Fruit fly (Drosophila melanogaster): ENCODE measurements around the gene Mgat4a.

Mgat4a gene

dm6 chr3L:14759097-14759795 lies 2.6 kb upstream of the Mgat4a start:
- TF ChIP-seq CG8478 (optimal IDR thresholded peaks at IDR 0.05), result no peak
- no peak for TF ChIP-seq CTCF (optimal IDR thresholded peaks at IDR 0.05)

- no peak for TF ChIP-seq CG8478 (optimal IDR thresholded peaks at IDR 0.05)
These were observed 1.7 kb upstream of the Mgat4a start for dm6 chr3L:14759984-14760626.

dm6 chr3L:14760949-14761348 lies 879 bp upstream of the Mgat4a start, which contains the start of gene Trl:
TSS of gene Trl (minus strand) at chr3L:14761049.
- no peak for TF ChIP-seq CG8478 (optimal IDR thresholded peaks at IDR 0.05)
- no peak for TF ChIP-seq CTCF (optimal IDR thresholded peaks at IDR 0.05)

- TF ChIP-seq CTCF (optimal IDR thresholded peaks at IDR 0.05) (no peak), CG8478 (optimal IDR thresholded peaks at IDR 0.05) (no peak)
These were observed 7.4 kb downstream of the Mgat4a start, which contains the start of gene Mgat4b for dm6 chr3L:14769183-14769582. TSS of gene Mgat4b (minus strand) at chr3L:14769283.

dm6 chr3L:14775711-14776660 lies 14.2 kb downstream of the Mgat4a start, which contains the start of gene mop:
TSS of gene mop (minus strand) at chr3L:14776129.
- no peak for TF ChIP-seq CG8478 (optimal IDR thresholded peaks at IDR 0.05)
- TF ChIP-seq CTCF (optimal IDR thresholded peaks at IDR 0.05), result no peak

- TF ChIP-seq CG8478 (optimal IDR thresholded peaks at IDR 0.05) (no peak), CTCF (optimal IDR thresholded peaks at IDR 0.05) (no peak)
These were observed 17.5 kb downstream of the Mgat4a start for dm6 chr3L:14779289-14779688.

dm6 chr3L:14780187-14780586 lies 18.4 kb downstream of the Mgat4a start:
- TF ChIP-seq CTCF (optimal IDR thresholded peaks at IDR 0.05) (no peak), CG8478 (optimal IDR thresholded peaks at IDR 0.05) (no peak)

- TF ChIP-seq CTCF (optimal IDR thresholded peaks at IDR 0.05) (no peak), CG8478 (optimal IDR thresholded peaks at IDR 0.05) (no peak)
These were observed 19.4 kb downstream of the Mgat4a start for dm6 chr3L:14781082-14781862.

dm6 chr3L:14781863-14782218 lies 20.0 kb downstream of the Mgat4a start:
- TF ChIP-seq CG8478 (optimal IDR thresholded peaks at IDR 0.05) (no peak), CTCF (optimal IDR thresholded peaks at IDR 0.05) (no peak)

dm6 chr3L:14782626-14783362 lies 21.0 kb downstream of the Mgat4a start:
- TF ChIP-seq CTCF (optimal IDR thresholded peaks at IDR 0.05), result no peak
- no peak for TF ChIP-seq CG8478 (optimal IDR thresholded peaks at IDR 0.05)

- TF ChIP-seq CG8478 (optimal IDR thresholded peaks at IDR 0.05) (no peak), CTCF (optimal IDR thresholded peaks at IDR 0.05) (no peak)
These were observed 21.5 kb downstream of the Mgat4a start for dm6 chr3L:14783363-14783627.

dm6 chr3L:14784241-14784948 lies 22.6 kb downstream of the Mgat4a start:
- TF ChIP-seq CTCF (optimal IDR thresholded peaks at IDR 0.05), result no peak
- TF ChIP-seq CG8478 (optimal IDR thresholded peaks at IDR 0.05), result no peak

dm6 chr3L:14784949-14785408 lies 23.2 kb downstream of the Mgat4a start:
- TF ChIP-seq CG8478 (optimal IDR thresholded peaks at IDR 0.05) (no peak), CTCF (optimal IDR thresholded peaks at IDR 0.05) (no peak)

Measured in S2 (cell line).